Worm (Caenorhabditis elegans) whole organism, L3 larva: ENCODE data around the gene W05H7.1.

Source experiments
- ZK546.5 ChIP-seq: sonication (generic microtip); optimal IDR thresholded peaks from 2 replicates; lab custom pipeline; 2017; ENCODE audit warnings: missing biosample characterization, missing genetic modification characterization
- elt-2 ChIP-seq: sonication (generic microtip); optimal IDR thresholded peaks from 2 replicates; lab custom pipeline; 2016; ENCODE audit warnings: missing genetic modification reagents, mild to moderate bottlenecking, missing genetic modification characterization, missing compliant biosample characterization
- elt-3 ChIP-seq, 3 experiments: fragments of 150-350 bp in 1 of 3; sonication (generic microtip) in 2 of 3; optimal IDR thresholded peaks; 2 replicates in 2 of 3; 4 replicates in 1 of 3; lab custom pipeline; 2014 to 2017; ENCODE audit warnings: missing biosample characterization in 3 of 3, missing genetic modification characterization in 3 of 3
- fkh-10 ChIP-seq: sonication (generic microtip); optimal IDR thresholded peaks from 2 replicates; lab custom pipeline; 2017; ENCODE audit warnings: missing biosample characterization, missing genetic modification reagents, missing genetic modification characterization
- lin-15B ChIP-seq: fragments of 150-350 bp; optimal IDR thresholded peaks from 2 replicates; lab custom pipeline; 2014; ENCODE audit warnings: missing biosample characterization, missing genetic modification characterization
- mdl-1 ChIP-seq: fragments of 150-350 bp; optimal IDR thresholded peaks from 2 replicates; lab custom pipeline; 2014; ENCODE audit warnings: missing biosample characterization, missing genetic modification characterization
- nfya-1 ChIP-seq: sonication (generic microtip); optimal IDR thresholded peaks from 2 replicates; lab custom pipeline; 2017; ENCODE audit warnings: missing genetic modification characterization, mild to moderate bottlenecking, missing compliant biosample characterization, antibody characterized with exemption, moderate library complexity; ENCODE audit not compliant: insufficient read depth
- nhr-25 ChIP-seq: sonication (generic microtip); optimal IDR thresholded peaks from 2 replicates; lab custom pipeline; 2017; ENCODE audit warnings: missing biosample characterization, missing genetic modification characterization
- snpc-4 ChIP-seq: fragments of 150-350 bp; optimal IDR thresholded peaks from 2 replicates; lab custom pipeline; 2014; ENCODE audit warnings: missing biosample characterization, missing genetic modification characterization
- tbx-2 ChIP-seq: sonication (generic microtip); optimal IDR thresholded peaks from 2 replicates; lab custom pipeline; 2016; ENCODE audit warnings: mild to moderate bottlenecking, missing genetic modification characterization, missing compliant biosample characterization
- unc-39 ChIP-seq: sonication (generic microtip); optimal IDR thresholded peaks from 4 replicates; lab custom pipeline; 2017; ENCODE audit warnings: missing biosample characterization, missing genetic modification characterization
- zag-1 ChIP-seq: fragments of 150-350 bp; optimal IDR thresholded peaks from 2 replicates; lab custom pipeline; 2014; ENCODE audit warnings: missing biosample characterization, missing genetic modification characterization
- ztf-11 ChIP-seq: fragments of 150-350 bp; optimal IDR thresholded peaks from 2 replicates; lab custom pipeline; 2014; ENCODE audit warnings: missing biosample characterization, missing genetic modification characterization

ce11 chrX:1443556-1444243 lies 6.9 kb upstream of the W05H7.1 start:
- TF ChIP-seq unc-39 (tag; lab: Kevin White, UChicago) (no peak), snpc-4 (tag; lab: Kevin White, UChicago) (no peak), elt-3 (tag; optimal IDR thresholded peaks at IDR 0.05; lab: Kevin White, UChicago) (no peak), nhr-25 (tag; lab: Kevin White, UChicago) (no peak), fkh-10 (no peak), nfya-1 (tag; lab: Kevin White, UChicago) (no peak), ZK546.5 (tag; lab: Kevin White, UChicago) (no peak), lin-15B (tag; lab: Kevin White, UChicago) (no peak), ztf-11 (no peak), elt-2 (tag; lab: Kevin White, UChicago) (peak; percentile 34), tbx-2 (tag; lab: Kevin White, UChicago) (no peak), zag-1 (tag; lab: Kevin White, UChicago) (no peak), mdl-1 (tag; lab: Kevin White, UChicago) (no peak)
